Fruit fly (Drosophila melanogaster): ENCODE data around the gene Rab3-GAP.
A peak's percentile ranks its signal among the peaks of the same experiment; 100 is the strongest.

Gene Rab3-GAP

DNA sequence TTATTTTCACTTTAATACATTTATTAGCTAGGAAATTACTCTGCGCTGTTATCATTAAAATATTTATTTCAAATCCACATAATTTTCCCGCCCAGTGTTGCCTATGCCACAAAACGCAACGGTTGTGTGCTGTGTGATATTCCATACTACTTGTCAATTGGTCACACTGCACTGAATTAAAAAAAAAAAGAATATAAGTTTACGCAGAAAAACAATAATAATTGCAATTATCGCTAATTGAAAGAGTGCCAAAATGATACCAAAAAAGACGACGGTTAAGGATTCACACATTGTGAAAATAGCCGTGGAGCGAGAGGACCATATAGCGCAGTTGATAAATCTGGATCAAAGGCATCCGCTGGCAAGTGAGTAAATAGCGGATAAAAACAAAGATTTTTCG, 34.7 kb upstream of the Rab3-GAP start, which contains the start of gene Ced-12:
TSS of gene Ced-12 (plus strand) at position 141 of the 400 bp plus-strand sequence.
- no peak for TF ChIP-seq EcR (GFP tag; optimal IDR thresholded peaks at IDR 0.05)
- 0 out of 2 replicates have a peak, but pooled peaks have one; percentile 16 for TF ChIP-seq rn (GFP tag; IDR thresholded peaks at IDR 0.05)
- TF ChIP-seq CG4496 (GFP tag; IDR thresholded peaks at IDR 0.05) = peak; percentile 52; the same call in 1 of the 3 replicates

DNA sequence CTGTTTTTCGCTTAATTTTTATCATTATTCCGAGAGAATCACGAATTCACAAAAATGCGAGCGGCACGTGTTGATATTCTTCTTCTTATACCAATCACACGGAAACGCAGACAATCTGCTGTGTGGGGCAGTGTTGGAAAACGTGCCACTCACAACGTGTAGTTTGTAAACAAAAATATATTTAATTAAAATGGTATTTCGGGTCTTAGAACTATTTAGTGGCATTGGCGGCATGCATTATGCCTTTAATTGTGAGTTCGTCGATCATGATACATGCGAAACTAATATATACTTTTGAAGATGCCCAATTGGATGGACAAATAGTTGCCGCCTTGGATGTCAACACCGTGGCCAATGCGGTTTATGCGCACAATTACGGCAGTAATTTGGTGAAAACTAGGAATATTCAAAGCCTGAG, 33.4 kb upstream of the Rab3-GAP start, which contains the start of the genes CG6712 and Mt2:
TSS of gene CG6712 (minus strand) at position 116 of the 418 bp plus-strand sequence.
TSS of gene Mt2 (plus strand) at position 130 of the 418 bp plus-strand sequence.
- TF ChIP-seq Pif1B (GFP tag; optimal IDR thresholded peaks at IDR 0.05) (no peak), D1 (tag; optimal IDR thresholded peaks at IDR 0.05) (no peak), CG34367 (tag; optimal IDR thresholded peaks at IDR 0.05) (no peak), CG17806 (tag; optimal IDR thresholded peaks at IDR 0.05) (no peak), Ets98B (GFP tag; IDR thresholded peaks at IDR 0.05) (no peak), Pif1A (GFP tag; optimal IDR thresholded peaks at IDR 0.05) (no peak), rn (GFP tag; IDR thresholded peaks at IDR 0.05) (no peak), CG9948 (tag; optimal IDR thresholded peaks at IDR 0.05) (no peak), fd96Ca (GFP tag; IDR thresholded peaks at IDR 0.05) (no peak), CG12605 (GFP tag; IDR thresholded peaks at IDR 0.05) (no peak), EcR (GFP tag; optimal IDR thresholded peaks at IDR 0.05) (no peak), CG8301 (tag; optimal IDR thresholded peaks at IDR 0.05) (no peak), CG14655 (GFP tag; optimal IDR thresholded peaks at IDR 0.05) (no peak), CG32121 (GFP tag; IDR thresholded peaks at IDR 0.05) (no peak), CG15710 (tag; optimal IDR thresholded peaks at IDR 0.05) (no peak), CG8159 (tag; optimal IDR thresholded peaks at IDR 0.05) (no peak), CG10348 (GFP tag; IDR thresholded peaks at IDR 0.05) (no peak), Snoo (tag; optimal IDR thresholded peaks at IDR 0.05) (no peak)

- TF ChIP-seq gl (tag; optimal IDR thresholded peaks at IDR 0.05) = no peak
- no peak for TF ChIP-seq CG17806 (tag; optimal IDR thresholded peaks at IDR 0.05)
- no peak for TF ChIP-seq rn (GFP tag; IDR thresholded peaks at IDR 0.05)
- TF ChIP-seq CG13204 (GFP tag; optimal IDR thresholded peaks at IDR 0.05) = no peak
- TF ChIP-seq CG12605 (GFP tag; IDR thresholded peaks at IDR 0.05) = no peak
- TF ChIP-seq Snoo (tag; optimal IDR thresholded peaks at IDR 0.05) = no peak
- no peak for TF ChIP-seq CG4496 (GFP tag; IDR thresholded peaks at IDR 0.05)
- TF ChIP-seq CG8159 (tag; optimal IDR thresholded peaks at IDR 0.05) = no peak
- TF ChIP-seq CG8301 (tag; optimal IDR thresholded peaks at IDR 0.05) = no peak
- no peak for TF ChIP-seq Pif1A (GFP tag; optimal IDR thresholded peaks at IDR 0.05)
- TF ChIP-seq D1 (tag; optimal IDR thresholded peaks at IDR 0.05) = no peak
- TF ChIP-seq CG32121 (GFP tag; IDR thresholded peaks at IDR 0.05) = no peak
- TF ChIP-seq Pif1B (GFP tag; optimal IDR thresholded peaks at IDR 0.05) = no peak
- no peak for TF ChIP-seq Ets98B (GFP tag; IDR thresholded peaks at IDR 0.05)
- TF ChIP-seq CG15710 (tag; optimal IDR thresholded peaks at IDR 0.05) = no peak
These were observed 30.7 kb upstream of the Rab3-GAP start for dm6 chr2L:12093652-12094051.

DNA sequence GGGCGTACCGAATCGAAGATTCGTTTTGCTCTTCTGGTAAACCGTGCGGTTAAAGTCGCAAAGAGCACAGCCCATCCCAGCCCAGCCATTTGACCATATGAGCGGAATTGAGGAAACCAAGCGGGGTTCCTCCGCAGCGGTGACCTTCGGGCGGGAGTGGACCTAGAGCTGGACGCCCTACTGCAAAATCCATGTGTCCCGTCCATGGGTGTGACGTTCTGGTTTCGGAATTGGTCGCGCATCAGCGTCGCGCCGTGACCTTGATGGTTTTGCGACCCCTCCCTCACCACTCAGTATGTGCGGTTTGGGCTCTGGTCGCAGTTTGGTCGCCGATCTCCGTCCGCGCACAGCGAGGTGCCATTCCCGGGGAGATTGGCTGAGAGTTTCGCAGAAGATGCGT, 29.7 kb upstream of the Rab3-GAP start:
- TF ChIP-seq CG34367 (tag; optimal IDR thresholded peaks at IDR 0.05) = no peak
- TF ChIP-seq EcR (GFP tag; optimal IDR thresholded peaks at IDR 0.05) = no peak
- no peak for TF ChIP-seq CG32121 (GFP tag; IDR thresholded peaks at IDR 0.05)
- TF ChIP-seq CG4496 (GFP tag; IDR thresholded peaks at IDR 0.05) = no peak
- no peak for TF ChIP-seq CG14655 (GFP tag; optimal IDR thresholded peaks at IDR 0.05)
- no peak for TF ChIP-seq CG13204 (GFP tag; optimal IDR thresholded peaks at IDR 0.05)
- TF ChIP-seq CG8301 (tag; optimal IDR thresholded peaks at IDR 0.05) = no peak
- no peak for TF ChIP-seq gl (tag; optimal IDR thresholded peaks at IDR 0.05)
- no peak for TF ChIP-seq CG12605 (GFP tag; IDR thresholded peaks at IDR 0.05)
- no peak for TF ChIP-seq D1 (tag; optimal IDR thresholded peaks at IDR 0.05)
- TF ChIP-seq rn (GFP tag; IDR thresholded peaks at IDR 0.05) = no peak
- TF ChIP-seq Pif1B (GFP tag; optimal IDR thresholded peaks at IDR 0.05) = no peak
- TF ChIP-seq Pif1A (GFP tag; optimal IDR thresholded peaks at IDR 0.05) = no peak
- no peak for TF ChIP-seq CG10348 (GFP tag; IDR thresholded peaks at IDR 0.05)
- no peak for TF ChIP-seq CG8159 (tag; optimal IDR thresholded peaks at IDR 0.05)

DNA sequence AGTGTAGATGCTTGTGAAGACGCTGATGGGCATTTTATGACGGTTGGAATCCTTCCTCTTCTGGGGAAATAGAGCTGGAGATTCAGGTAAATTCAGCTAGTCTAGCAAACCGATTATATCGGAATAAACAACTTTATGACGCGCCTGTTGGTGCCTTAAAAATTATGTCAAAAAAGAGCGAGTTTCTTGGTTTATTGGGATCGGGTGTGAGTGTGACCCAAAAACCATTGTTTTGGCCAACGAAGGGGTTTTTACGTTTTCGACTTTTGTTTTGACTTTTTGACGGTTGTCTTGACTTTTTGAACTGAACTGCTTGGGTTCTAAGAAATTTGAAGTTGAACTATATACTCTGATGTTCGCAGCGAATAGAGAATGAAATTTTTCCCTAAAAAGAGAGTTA, 29.1 kb upstream of the Rab3-GAP start:
- TF ChIP-seq gl (tag; optimal IDR thresholded peaks at IDR 0.05) (no peak), CG17806 (tag; optimal IDR thresholded peaks at IDR 0.05) (no peak), Pif1B (GFP tag; optimal IDR thresholded peaks at IDR 0.05) (no peak), CG9948 (tag; optimal IDR thresholded peaks at IDR 0.05) (no peak), CG4496 (GFP tag; IDR thresholded peaks at IDR 0.05) (no peak), Snoo (tag; optimal IDR thresholded peaks at IDR 0.05) (no peak), CG13204 (GFP tag; optimal IDR thresholded peaks at IDR 0.05) (no peak), CG8159 (tag; optimal IDR thresholded peaks at IDR 0.05) (no peak), CG32121 (GFP tag; IDR thresholded peaks at IDR 0.05) (no peak), CG12605 (GFP tag; IDR thresholded peaks at IDR 0.05) (no peak), CG34367 (tag; optimal IDR thresholded peaks at IDR 0.05) (no peak), CG15710 (tag; optimal IDR thresholded peaks at IDR 0.05) (no peak), EcR (GFP tag; optimal IDR thresholded peaks at IDR 0.05) (no peak), Ets98B (GFP tag; IDR thresholded peaks at IDR 0.05) (no peak), rn (GFP tag; IDR thresholded peaks at IDR 0.05) (no peak), CG8301 (tag; optimal IDR thresholded peaks at IDR 0.05) (no peak), CG10348 (GFP tag; IDR thresholded peaks at IDR 0.05) (no peak), Pif1A (GFP tag; optimal IDR thresholded peaks at IDR 0.05) (no peak)

DNA sequence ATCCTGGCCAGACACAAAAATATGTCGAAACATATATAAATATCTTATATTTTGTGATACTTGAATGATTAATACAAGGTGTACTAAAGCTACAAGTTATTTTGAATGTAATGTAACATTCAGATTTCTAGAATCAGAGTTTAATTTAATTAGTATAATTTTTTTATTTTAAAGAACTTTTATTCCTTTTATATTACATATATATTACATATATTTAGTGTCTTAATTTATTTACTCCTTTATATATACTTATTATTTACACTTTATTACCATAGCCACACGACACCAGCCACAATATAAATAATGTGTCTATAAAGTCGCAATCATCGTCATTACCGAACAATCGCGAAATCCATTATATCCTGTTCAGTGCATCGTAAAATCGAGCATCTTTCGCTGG, 28.5 kb upstream of the Rab3-GAP start, which contains the start of gene Pex19:
TSS of gene Pex19 (plus strand) at position 301 of the 400 bp plus-strand sequence.
- no peak for TF ChIP-seq D1 (tag; optimal IDR thresholded peaks at IDR 0.05)
- TF ChIP-seq CG10348 (GFP tag; IDR thresholded peaks at IDR 0.05) = no peak
- TF ChIP-seq Ets98B (GFP tag; IDR thresholded peaks at IDR 0.05) = no peak
- TF ChIP-seq rn (GFP tag; IDR thresholded peaks at IDR 0.05) = no peak
- no peak for TF ChIP-seq CG14655 (GFP tag; optimal IDR thresholded peaks at IDR 0.05)
- no peak for TF ChIP-seq CG9948 (tag; optimal IDR thresholded peaks at IDR 0.05)
- TF ChIP-seq CG12605 (GFP tag; IDR thresholded peaks at IDR 0.05) = no peak
- TF ChIP-seq CG13204 (GFP tag; optimal IDR thresholded peaks at IDR 0.05) = no peak
- no peak for TF ChIP-seq CG34367 (tag; optimal IDR thresholded peaks at IDR 0.05)
- TF ChIP-seq CG4496 (GFP tag; IDR thresholded peaks at IDR 0.05) = no peak
- TF ChIP-seq CG15710 (tag; optimal IDR thresholded peaks at IDR 0.05) = no peak
- no peak for TF ChIP-seq Pif1B (GFP tag; optimal IDR thresholded peaks at IDR 0.05)
- TF ChIP-seq CG32121 (GFP tag; IDR thresholded peaks at IDR 0.05) = no peak
- no peak for TF ChIP-seq Pif1A (GFP tag; optimal IDR thresholded peaks at IDR 0.05)
